Worm (Caenorhabditis elegans): ENCODE results near the gene gst-40.

The gst-40 gene

ce11 chrIV:754357-754972, 5.8 kb upstream of the gst-40 start:
- TF ChIP-seq nhr-41 (GFP tag; IDR thresholded peaks at IDR 0.05) (no peak), aha-1 (tag) (peak; percentile 94), mdt-29 (GFP tag; IDR thresholded peaks at IDR 0.05) (no peak), zfp-2 (tag; optimal IDR thresholded peaks at IDR 0.05) (no peak), skn-1 (tag; optimal IDR thresholded peaks at IDR 0.05) (no peak), attf-4 (tag; optimal IDR thresholded peaks at IDR 0.05) (no peak), F26F4.8 (GFP tag; conservative IDR thresholded peaks at IDR 0.05) (no peak)

- TF ChIP-seq daf-16 (GFP tag; optimal IDR thresholded peaks at IDR 0.05) (no peak), daf-16 (tag; optimal IDR thresholded peaks at IDR 0.05) (no peak), rbr-2 (tag; optimal IDR thresholded peaks at IDR 0.05) (no peak), pqm-1 (tag; optimal IDR thresholded peaks at IDR 0.05) (no peak), tra-1 (GFP tag; IDR thresholded peaks at IDR 0.05) (no peak), nhr-42 (GFP tag; IDR thresholded peaks at IDR 0.05) (no peak), F44E2.7 (GFP tag; IDR thresholded peaks at IDR 0.05) (no peak), Y5F2A.4 (GFP tag; optimal IDR thresholded peaks at IDR 0.05) (no peak), unc-130 (GFP tag; optimal IDR thresholded peaks at IDR 0.05) (no peak), nhr-77 (tag; optimal IDR thresholded peaks at IDR 0.05) (no peak), F37D6.2 (tag; optimal IDR thresholded peaks at IDR 0.05) (no peak), dmd-8 (GFP tag; IDR thresholded peaks at IDR 0.05) (no peak), T20F7.1 (GFP tag; optimal IDR thresholded peaks at IDR 0.05) (no peak), nhr-237 (tag; optimal IDR thresholded peaks at IDR 0.05) (no peak), daf-12 (tag; optimal IDR thresholded peaks at IDR 0.05) (no peak), saeg-2 (GFP tag; IDR thresholded peaks at IDR 0.05) (no peak), F26F4.8 (GFP tag; conservative IDR thresholded peaks at IDR 0.05) (no peak), ctbp-1 (GFP tag; IDR thresholded peaks at IDR 0.05) (no peak)
Measured at ce11 chrIV:756421-756820, 3.9 kb upstream of the gst-40 start, which contains the start of gene srt-23. srt-23 (plus strand) TSS chrIV:756721.

DNA sequence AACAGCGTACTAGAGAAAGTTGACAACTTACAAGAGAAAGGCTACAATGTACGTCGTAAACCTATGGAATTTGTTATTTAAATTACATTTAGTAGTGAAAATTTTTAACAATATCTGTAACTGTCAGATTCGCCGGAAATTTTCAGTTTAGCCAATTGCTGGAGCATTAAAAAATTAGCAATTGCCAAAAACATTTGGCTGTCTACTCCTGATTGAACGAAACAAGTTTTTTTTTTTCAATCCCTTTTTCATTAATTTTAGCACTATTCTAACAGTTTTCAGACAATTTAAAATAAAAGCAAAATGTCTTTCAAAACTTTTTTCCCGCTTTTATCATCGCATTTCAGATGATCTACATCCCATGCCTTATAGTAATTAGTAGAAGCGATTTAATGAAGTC, 3.3 kb upstream of the gst-40 start:
- TF ChIP-seq hif-1 (tag; optimal IDR thresholded peaks at IDR 0.05) (no peak), unc-62 (GFP tag; optimal IDR thresholded peaks at IDR 0.05 in 1 of 2) (peak in 1 of 2 experiments; percentile 94), unc-62 (tag; optimal IDR thresholded peaks at IDR 0.05) (no peak), T20F7.1 (GFP tag; optimal IDR thresholded peaks at IDR 0.05) (no peak), sdz-12 (GFP tag; optimal IDR thresholded peaks at IDR 0.05) (no peak), daf-16 (GFP tag; optimal IDR thresholded peaks at IDR 0.05) (no peak), daf-16 (tag; optimal IDR thresholded peaks at IDR 0.05) (no peak), zfp-2 (tag; optimal IDR thresholded peaks at IDR 0.05) (no peak), nhr-28 (tag; optimal IDR thresholded peaks at IDR 0.05) (no peak), attf-4 (tag; optimal IDR thresholded peaks at IDR 0.05) (no peak), spr-1 (tag; optimal IDR thresholded peaks at IDR 0.05) (no peak), aha-1 (tag) (peak; percentile 38), mep-1 (tag; optimal IDR thresholded peaks at IDR 0.05) (no peak), R02D3.7 (tag; optimal IDR thresholded peaks at IDR 0.05) (no peak)

DNA sequence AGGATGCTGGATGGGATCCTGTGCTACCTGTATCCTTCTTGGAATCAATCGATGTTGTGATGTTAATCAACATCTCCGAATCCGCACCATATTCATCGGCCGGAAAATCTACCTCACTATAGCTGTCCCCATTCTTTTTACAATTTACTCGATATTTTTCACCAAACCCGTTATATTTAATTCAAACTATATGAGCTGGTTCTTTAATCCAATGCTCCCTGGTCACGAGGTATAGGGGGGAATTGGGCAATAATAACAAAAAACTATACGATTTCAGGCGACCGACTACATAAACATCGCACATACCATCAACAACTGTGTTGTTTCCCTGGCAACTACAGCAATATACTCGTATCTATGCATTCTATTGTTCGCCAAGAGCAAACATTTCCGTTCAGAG, 2.8 kb upstream of the gst-40 start:
- no peak for TF ChIP-seq saeg-2 (GFP tag; IDR thresholded peaks at IDR 0.05)
- no peak for TF ChIP-seq skn-1 (tag; optimal IDR thresholded peaks at IDR 0.05)
- TF ChIP-seq zag-1 (tag; optimal IDR thresholded peaks at IDR 0.05) = no peak
- TF ChIP-seq unc-62 (GFP tag; optimal IDR thresholded peaks at IDR 0.05 in 1 of 2) = peak in 1 of 2 experiments; percentile 47
- no peak for TF ChIP-seq unc-62 (tag; optimal IDR thresholded peaks at IDR 0.05)
- peak; percentile 63 for TF ChIP-seq aha-1 (tag)
- no peak for TF ChIP-seq cey-2 (tag; optimal IDR thresholded peaks at IDR 0.05; ENCODE audit: borderline replicate concordance, insufficient read depth)
- no peak for TF ChIP-seq daf-16 (GFP tag; optimal IDR thresholded peaks at IDR 0.05)
- TF ChIP-seq daf-16 (tag; optimal IDR thresholded peaks at IDR 0.05) = no peak
- TF ChIP-seq nhr-41 (GFP tag; IDR thresholded peaks at IDR 0.05) = no peak
- no peak for TF ChIP-seq php-3 (GFP tag; IDR thresholded peaks at IDR 0.05)
- TF ChIP-seq daf-8 (GFP tag; IDR thresholded peaks at IDR 0.05) = no peak
- no peak for TF ChIP-seq ama-1 (optimal IDR thresholded peaks at IDR 0.05)
- TF ChIP-seq R02D3.7 (tag; optimal IDR thresholded peaks at IDR 0.05) = no peak
- no peak for TF ChIP-seq dpl-1 (GFP tag; optimal IDR thresholded peaks at IDR 0.05)
- no peak for TF ChIP-seq hif-1 (tag; optimal IDR thresholded peaks at IDR 0.05)

Data from whole organism, L4 larva.